Fruit fly (Drosophila melanogaster): ENCODE data around the gene Duba.

The Duba gene

DNA sequence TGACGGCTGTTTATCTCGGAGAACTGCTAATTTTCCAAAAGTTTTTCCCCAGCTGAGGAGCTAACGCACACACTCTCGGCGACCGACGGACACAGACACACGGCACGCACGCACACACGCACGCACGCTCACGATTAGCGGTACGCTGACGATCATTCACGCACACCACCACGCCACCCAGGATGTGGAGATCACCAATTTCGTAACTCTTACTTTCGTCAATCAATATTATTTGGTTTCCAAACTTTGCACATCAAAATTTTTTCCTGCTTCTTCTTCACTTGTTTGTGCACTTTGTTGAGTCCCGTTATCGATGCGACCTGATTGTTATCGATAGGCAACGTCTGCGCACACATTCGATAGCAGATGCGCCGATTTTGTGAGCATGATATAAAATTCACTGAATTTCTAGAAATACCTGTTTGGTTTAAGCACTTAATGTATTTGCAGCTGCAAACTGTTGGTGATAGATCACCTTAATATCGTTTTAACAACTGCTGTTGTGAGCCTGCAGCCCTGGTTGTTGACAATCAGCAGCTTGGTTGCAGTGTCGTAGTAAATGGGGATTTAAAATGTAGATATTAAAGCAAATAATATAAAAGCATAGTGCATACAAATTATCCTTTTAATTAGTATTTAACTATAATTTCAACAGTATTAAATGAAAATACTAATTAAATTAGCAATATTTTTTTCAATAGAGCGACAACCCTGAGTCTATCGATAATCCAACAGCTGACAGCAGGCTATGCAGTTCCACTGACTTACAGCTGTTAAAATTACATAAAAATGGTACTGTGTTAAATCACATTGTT, 47.1 kb downstream of the Duba start, which contains the start of the genes CG7394 and Mob2:
CG7394 (plus strand) TSS at position 51 of the 815 bp plus-strand sequence.
Mob2 (minus strand) TSS at position 288 of the 815 bp plus-strand sequence.
- TF ChIP-seq CG11762 (GFP tag; optimal IDR thresholded peaks at IDR 0.05; ENCODE audit: insufficient read depth) (peak; percentile 68), Hr38 (GFP tag; optimal IDR thresholded peaks at IDR 0.05) (peak; percentile 53), CG9139 (GFP tag; optimal IDR thresholded peaks at IDR 0.05) (no peak), Sox15 (GFP tag; optimal IDR thresholded peaks at IDR 0.05) (peak; percentile 81), Hr4 (GFP tag; optimal IDR thresholded peaks at IDR 0.05) (peak; percentile 93), spab (GFP tag; optimal IDR thresholded peaks at IDR 0.05) (peak; percentile 40), Eip75B (GFP tag; optimal IDR thresholded peaks at IDR 0.05) (peak; percentile 84), Sox102F (GFP tag; optimal IDR thresholded peaks at IDR 0.05) (peak; percentile 90), dac (GFP tag; optimal IDR thresholded peaks at IDR 0.05) (peak; percentile 48), acj6 (GFP tag; optimal IDR thresholded peaks at IDR 0.05) (peak; percentile 91), CG3032 (tag; optimal IDR thresholded peaks at IDR 0.05) (peak; percentile 80), ss (GFP tag; optimal IDR thresholded peaks at IDR 0.05) (peak; percentile 48 to 69), salr (GFP tag; optimal IDR thresholded peaks at IDR 0.05) (peak; percentile 73 to 85), fkh (GFP tag; optimal IDR thresholded peaks at IDR 0.05) (peak; percentile 86), CG7368 (GFP tag; optimal IDR thresholded peaks at IDR 0.05) (peak; percentile 88), Sox14 (GFP tag; optimal IDR thresholded peaks at IDR 0.05) (peak; percentile 89), CG1621 (tag; optimal IDR thresholded peaks at IDR 0.05) (peak; percentile 49), CG6163 (GFP tag; IDR thresholded peaks at IDR 0.05) (peak; percentile 94), Eip93F (GFP tag; optimal IDR thresholded peaks at IDR 0.05) (peak; percentile 56), Met (GFP tag; optimal IDR thresholded peaks at IDR 0.05) (peak; percentile 91), CG16779 (tag; optimal IDR thresholded peaks at IDR 0.05) (no peak), Lpt (GFP tag; optimal IDR thresholded peaks at IDR 0.05) (peak; percentile 60), CG10631 (GFP tag; optimal IDR thresholded peaks at IDR 0.05) (peak; percentile 89), CG8119 (GFP tag; IDR thresholded peaks at IDR 0.05) (peak; percentile 84), CG8632 (GFP tag; optimal IDR thresholded peaks at IDR 0.05) (peak; percentile 88), topi (GFP tag; optimal IDR thresholded peaks at IDR 0.05) (peak; percentile 87), CG34406 (GFP tag; optimal IDR thresholded peaks at IDR 0.05) (peak; percentile 89), CG8319 (GFP tag; optimal IDR thresholded peaks at IDR 0.05) (peak; percentile 74), vri (GFP tag; optimal IDR thresholded peaks at IDR 0.05) (peak; percentile 91), Smox (GFP tag; optimal IDR thresholded peaks at IDR 0.05) (peak; percentile 92), CG3919 (GFP tag; optimal IDR thresholded peaks at IDR 0.05) (peak; percentile 89), CG6792 (GFP tag; optimal IDR thresholded peaks at IDR 0.05) (peak; percentile 83), Ets21C (GFP tag; optimal IDR thresholded peaks at IDR 0.05) (peak; percentile 72), CG6854 (GFP tag; optimal IDR thresholded peaks at IDR 0.05) (no peak), Ets96B (tag; optimal IDR thresholded peaks at IDR 0.05) (peak; percentile 85), dsx (GFP tag; optimal IDR thresholded peaks at IDR 0.05; ENCODE audit: poor library complexity, severe bottlenecking) (peak; percentile 80), Blimp-1 (GFP tag; optimal IDR thresholded peaks at IDR 0.05) (peak; percentile 46), CG15336 (GFP tag; IDR thresholded peaks at IDR 0.05) (peak; percentile 89), CG11294 (GFP tag; IDR thresholded peaks at IDR 0.05) (peak; percentile 77), Eip78C (GFP tag) (peak; percentile 96), CG31627 (GFP tag; optimal IDR thresholded peaks at IDR 0.05) (peak; percentile 88), CG6808 (GFP tag; optimal IDR thresholded peaks at IDR 0.05) (peak; percentile 70), CG32006 (GFP tag; optimal IDR thresholded peaks at IDR 0.05) (peak; percentile 84), net (GFP tag; optimal IDR thresholded peaks at IDR 0.05) (peak; percentile 87), lz (GFP tag; optimal IDR thresholded peaks at IDR 0.05) (peak; percentile 86), OdsH (GFP tag; optimal IDR thresholded peaks at IDR 0.05) (peak; percentile 92), Gug (GFP tag; IDR thresholded peaks at IDR 0.05) (peak; percentile 87), eg (GFP tag; IDR thresholded peaks at IDR 0.05) (peak; percentile 91), CG10669 (GFP tag; optimal IDR thresholded peaks at IDR 0.05) (peak; percentile 83), CG4318 (GFP tag; optimal IDR thresholded peaks at IDR 0.05) (peak; percentile 78)

Measured in whole organism, prepupa.